Worm (Caenorhabditis elegans): ENCODE results near the gene rimb-1.

Gene rimb-1

DNA sequence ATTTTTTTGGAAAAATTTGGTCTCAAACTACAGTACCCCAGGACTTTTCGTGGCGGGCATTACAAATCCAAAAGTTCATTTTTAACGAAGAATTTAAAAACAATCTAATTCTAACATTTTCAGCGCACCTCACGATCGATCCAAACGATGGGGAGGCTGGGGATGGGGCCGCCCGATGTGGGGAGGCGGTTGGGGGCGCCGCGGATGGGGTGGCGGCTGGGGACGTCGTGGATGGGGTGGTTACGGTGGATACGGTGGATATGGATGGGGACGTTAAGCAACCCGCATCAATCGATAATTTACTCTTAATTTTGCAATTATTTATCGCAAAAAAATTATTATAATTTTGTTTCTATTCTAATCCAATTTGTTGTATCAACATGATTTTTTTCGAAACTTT is 23.7 kb upstream of the rimb-1 start:
- TF ChIP-seq ttx-3 (tag; optimal IDR thresholded peaks at IDR 0.05), result no peak

- TF ChIP-seq syd-9 (tag; optimal IDR thresholded peaks at IDR 0.05) (no peak), unc-3 (GFP tag; conservative IDR thresholded peaks at IDR 0.05) (no peak), unc-3 (tag; optimal IDR thresholded peaks at IDR 0.05) (no peak), ref-2 (tag; optimal IDR thresholded peaks at IDR 0.05) (no peak)
Observed at ce11 chrIII:1769993-1770392, 18.1 kb upstream of the rimb-1 start, which contains the start of gene tbx-43. Gene tbx-43, minus strand, starts transcription at chrIII:1770093.

- peak; percentile 5 for TF ChIP-seq nfya-1 (tag; optimal IDR thresholded peaks at IDR 0.05)
- TF ChIP-seq nhr-232 (tag; optimal IDR thresholded peaks at IDR 0.05), result no peak
- TF ChIP-seq ceh-30 (tag; optimal IDR thresholded peaks at IDR 0.05), result no peak
Observed at ce11 chrIII:1777468-1777867, 10.7 kb upstream of the rimb-1 start, which contains the start of gene Y39A3CL.3. Gene Y39A3CL.3, plus strand, starts transcription at chrIII:1777802.

DNA sequence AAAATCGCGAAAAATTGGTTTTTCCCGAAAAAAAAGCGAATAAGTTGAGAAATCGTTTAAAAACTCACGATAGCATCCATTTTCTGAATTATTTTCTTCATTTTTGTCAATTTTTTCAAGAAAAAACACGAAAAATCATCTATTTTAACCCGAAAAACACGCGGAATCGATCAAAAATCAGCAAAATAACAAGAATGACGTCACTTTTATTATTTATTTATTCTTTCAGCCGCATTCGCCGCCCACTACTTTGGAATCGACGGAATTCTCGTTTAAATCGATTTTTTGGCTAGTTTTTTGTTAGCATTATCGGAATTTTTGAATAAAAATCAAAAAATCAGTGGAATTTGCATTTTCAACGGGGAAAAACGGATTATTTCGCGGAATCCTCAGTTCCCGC is 10.2 kb upstream of the rimb-1 start, which contains the start of gene Y39A3CL.4:
Y39A3CL.4 (minus strand) TSS at position 101 of the 400 bp plus-strand sequence.
- TF ChIP-seq ttx-3 (tag; optimal IDR thresholded peaks at IDR 0.05), result no peak
- no peak for TF ChIP-seq K09A11.1 (tag; optimal IDR thresholded peaks at IDR 0.05; ENCODE audit: insufficient read depth)
- TF ChIP-seq unc-3 (GFP tag; conservative IDR thresholded peaks at IDR 0.05), result no peak
- no peak for TF ChIP-seq unc-3 (tag; optimal IDR thresholded peaks at IDR 0.05)
- no peak for TF ChIP-seq sox-2 (GFP tag; IDR thresholded peaks at IDR 0.05)
- no peak for TF ChIP-seq mec-3 (tag; optimal IDR thresholded peaks at IDR 0.05; ENCODE audit: borderline replicate concordance)
- TF ChIP-seq gmeb-2 (tag; optimal IDR thresholded peaks at IDR 0.05), result no peak
- no peak for TF ChIP-seq nhr-232 (tag; optimal IDR thresholded peaks at IDR 0.05)
- no peak for TF ChIP-seq fkh-10 (GFP tag; optimal IDR thresholded peaks at IDR 0.05)
- TF ChIP-seq tbx-2 (tag; optimal IDR thresholded peaks at IDR 0.05), result no peak
- TF ChIP-seq ref-2 (tag; optimal IDR thresholded peaks at IDR 0.05), result no peak
- TF ChIP-seq pag-3 (tag; optimal IDR thresholded peaks at IDR 0.05; ENCODE audit: borderline replicate concordance), result no peak
- TF ChIP-seq elt-4 (tag; optimal IDR thresholded peaks at IDR 0.05), result no peak
- TF ChIP-seq sdc-2 (tag; optimal IDR thresholded peaks at IDR 0.05), result no peak
- no peak for TF ChIP-seq ceh-34 (tag; optimal IDR thresholded peaks at IDR 0.05)
- TF ChIP-seq sox-4 (tag; optimal IDR thresholded peaks at IDR 0.05), result no peak

- TF ChIP-seq K09A11.1 (tag; optimal IDR thresholded peaks at IDR 0.05; ENCODE audit: insufficient read depth) (no peak), nfya-1 (tag; optimal IDR thresholded peaks at IDR 0.05) (peak; percentile 36), unc-42 (tag; optimal IDR thresholded peaks at IDR 0.05) (peak; percentile 12), nhr-11 (tag; optimal IDR thresholded peaks at IDR 0.05) (no peak), pqm-1 (tag; optimal IDR thresholded peaks at IDR 0.05) (no peak), tbx-2 (tag; optimal IDR thresholded peaks at IDR 0.05) (peak; percentile 4), ttx-3 (tag; optimal IDR thresholded peaks at IDR 0.05) (no peak), ceh-45 (GFP tag; IDR thresholded peaks at IDR 0.05) (no peak), ceh-31 (tag; optimal IDR thresholded peaks at IDR 0.05) (peak; percentile 59)
Observed at ce11 chrIII:1785776-1786175, 2.4 kb upstream of the rimb-1 start.

- TF ChIP-seq K09A11.1 (tag; optimal IDR thresholded peaks at IDR 0.05; ENCODE audit: insufficient read depth), result no peak
- no peak for TF ChIP-seq pag-3 (tag; optimal IDR thresholded peaks at IDR 0.05; ENCODE audit: borderline replicate concordance)
- no peak for TF ChIP-seq T23F11.4 (GFP tag; optimal IDR thresholded peaks at IDR 0.05)
- TF ChIP-seq che-1 (tag; optimal IDR thresholded peaks at IDR 0.05), result no peak
- no peak for TF ChIP-seq hlh-6 (tag; optimal IDR thresholded peaks at IDR 0.05)
- TF ChIP-seq ceh-6 (GFP tag; optimal IDR thresholded peaks at IDR 0.05), result no peak
- TF ChIP-seq pax-1 (tag; optimal IDR thresholded peaks at IDR 0.05), result no peak
- no peak for TF ChIP-seq ztf-16 (tag; optimal IDR thresholded peaks at IDR 0.05)
- no peak for TF ChIP-seq npax-4 (tag; optimal IDR thresholded peaks at IDR 0.05)
Observed at ce11 chrIII:1788972-1789371, 839 bp downstream of the rimb-1 start.

All from whole organism, late embryonic.